Fruit fly (Drosophila melanogaster) whole organism, prepupa: ENCODE results near the gene Cyp313a1.

ENCODE experiments used
- CG10631 ChIP-seq: fragments of 200-800 bp; sonication (Bioruptor generic); optimal IDR thresholded peaks from 2 replicates; lab custom pipeline; 2016; ENCODE audit warnings: missing biosample characterization, missing genetic modification characterization
- CG34406 ChIP-seq: fragments of 200-800 bp; sonication (Bioruptor generic); optimal IDR thresholded peaks from 3 replicates; lab custom pipeline; 2016; ENCODE audit warnings: missing biosample characterization, missing genetic modification characterization
- CG6792 ChIP-seq: fragments of 200-800 bp; sonication (Bioruptor generic); optimal IDR thresholded peaks from 3 replicates; lab custom pipeline; 2016; ENCODE audit warnings: missing biosample characterization, missing genetic modification characterization
- CG6854 ChIP-seq: fragments of 200-800 bp; sonication (Bioruptor generic); optimal IDR thresholded peaks from 2 replicates; lab custom pipeline; 2017; ENCODE audit warnings: missing biosample characterization, mild to moderate bottlenecking, missing genetic modification characterization
- CG8319 ChIP-seq: fragments of 200-800 bp; sonication (Bioruptor generic); optimal IDR thresholded peaks from 3 replicates; lab custom pipeline; 2016; ENCODE audit warnings: missing biosample characterization, missing genetic modification characterization
- CG9139 ChIP-seq: fragments of 200-800 bp; sonication (Bioruptor generic); optimal IDR thresholded peaks from 3 replicates; lab custom pipeline; 2017; ENCODE audit warnings: missing biosample characterization, mild to moderate bottlenecking, missing genetic modification characterization
- Ets96B ChIP-seq: fragments of 200-800 bp; optimal IDR thresholded peaks from 2 replicates; lab custom pipeline; 2019; ENCODE audit warnings: missing biosample characterization, mild to moderate bottlenecking, missing genetic modification characterization, moderate library complexity
- OdsH ChIP-seq: fragments of 200-800 bp; sonication (Bioruptor generic); optimal IDR thresholded peaks from 3 replicates; lab custom pipeline; 2016; ENCODE audit warnings: missing biosample characterization, missing genetic modification characterization
- acj6 ChIP-seq: fragments of 200-800 bp; sonication (Bioruptor generic); optimal IDR thresholded peaks from 3 replicates; lab custom pipeline; 2016; ENCODE audit warnings: missing biosample characterization, missing genetic modification characterization
- fkh ChIP-seq: fragments of 200-800 bp; sonication (Bioruptor generic); optimal IDR thresholded peaks from 3 replicates; lab custom pipeline; 2017; ENCODE audit warnings: missing biosample characterization, mild to moderate bottlenecking, missing genetic modification characterization, moderate library complexity
- lz ChIP-seq: fragments of 200-800 bp; sonication (Bioruptor generic); optimal IDR thresholded peaks from 3 replicates; lab custom pipeline; 2016; ENCODE audit warnings: missing biosample characterization, missing genetic modification characterization

DNA sequence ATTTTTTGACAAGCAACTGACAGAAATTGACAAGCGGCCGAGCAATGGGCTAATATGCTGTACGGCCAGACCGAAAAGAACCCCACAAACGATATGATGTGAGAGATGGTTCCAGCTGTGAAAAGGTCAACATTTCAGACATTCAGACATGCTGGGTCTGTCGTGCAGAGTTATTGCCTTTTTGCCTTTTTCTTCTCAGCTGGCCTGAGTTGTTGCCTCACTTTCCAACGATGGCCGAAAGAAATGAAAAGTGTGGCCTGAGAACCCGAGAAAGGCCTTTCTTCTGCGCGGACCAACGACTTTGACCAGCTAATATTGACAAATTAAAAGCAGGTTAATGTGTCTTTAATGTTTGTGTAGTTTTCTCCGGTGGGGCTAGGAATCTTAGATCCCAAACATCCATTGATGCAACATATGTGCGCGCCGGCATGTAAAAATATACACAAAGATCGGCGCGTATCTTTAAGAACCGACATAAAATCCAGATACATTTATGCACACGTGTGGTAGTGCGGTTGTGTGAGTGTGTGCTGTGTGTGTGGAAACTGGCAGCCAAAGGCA lies 42.9 kb upstream of the Cyp313a1 start:
- TF ChIP-seq lz (GFP tag; lab: Kevin White, UChicago) (no peak), CG8319 (GFP tag; lab: Kevin White, UChicago) (no peak), CG6792 (GFP tag; lab: Kevin White, UChicago) (no peak), Ets96B (tag; lab: Kevin White, UChicago) (no peak), fkh (GFP tag; lab: Kevin White, UChicago) (no peak), CG34406 (no peak), CG10631 (GFP tag; lab: Kevin White, UChicago) (no peak), CG9139 (GFP tag; lab: Kevin White, UChicago) (no peak), CG6854 (GFP tag; lab: Kevin White, UChicago) (no peak), OdsH (GFP tag; lab: Kevin White, UChicago) (no peak), acj6 (no peak)
